Worm (Caenorhabditis elegans) whole organism, late embryonic: ENCODE results near the gene kynu-1.

Source experiments
- C08G9.2 ChIP-seq: sonication (generic microtip); optimal IDR thresholded peaks from 2 replicates; lab custom pipeline; 2016; ENCODE audit warnings: mild to moderate bottlenecking, missing genetic modification characterization, moderate library complexity, missing compliant biosample characterization
- ahr-1 ChIP-seq: sonication (generic microtip); optimal IDR thresholded peaks from 2 replicates; lab custom pipeline; 2016; ENCODE audit warnings: missing genetic modification characterization, missing compliant biosample characterization
- ceh-14 ChIP-seq: sonication (generic microtip); optimal IDR thresholded peaks from 2 replicates; lab custom pipeline; 2016; ENCODE audit warnings: missing genotype, missing genetic modification characterization, missing compliant biosample characterization
- ceh-18 ChIP-seq: sonication (generic microtip); optimal IDR thresholded peaks from 2 replicates; lab custom pipeline; 2016; ENCODE audit warnings: missing genetic modification characterization, missing compliant biosample characterization
- ceh-22 ChIP-seq: sonication (generic microtip); optimal IDR thresholded peaks from 2 replicates; lab custom pipeline; 2017; ENCODE audit warnings: missing biosample characterization, missing genetic modification characterization
- ceh-24 ChIP-seq: sonication (generic microtip); optimal IDR thresholded peaks from 2 replicates; lab custom pipeline; 2016; ENCODE audit warnings: mild to moderate bottlenecking, missing genetic modification characterization, missing compliant biosample characterization
- ceh-30 ChIP-seq: fragments of 150-350 bp; optimal IDR thresholded peaks from 2 replicates; lab custom pipeline; 2014; ENCODE audit warnings: missing biosample characterization, missing genetic modification characterization
- ceh-31 ChIP-seq: sonication (generic microtip); optimal IDR thresholded peaks from 2 replicates; lab custom pipeline; 2016; ENCODE audit warnings: missing genetic modification characterization, missing compliant biosample characterization
- ceh-45 ChIP-seq: fragments of 200-800 bp; sonication (Bioruptor generic); IDR thresholded peaks from 2 replicates; pipeline ENCODE4 v1.3.6; 2022; ENCODE audit warnings: missing genetic modification reagents, missing genetic modification characterization, missing compliant biosample characterization
- ceh-6 ChIP-seq: fragments of 200-800 bp; sonication (Bioruptor generic); optimal IDR thresholded peaks from 2 replicates; lab custom pipeline; 2018; ENCODE audit warnings: mild to moderate bottlenecking, missing genetic modification characterization, missing compliant biosample characterization
- ceh-9 ChIP-seq: sonication (generic microtip); optimal IDR thresholded peaks from 2 replicates; lab custom pipeline; 2016; ENCODE audit warnings: mild to moderate bottlenecking, missing genetic modification characterization, inconsistent platforms, missing compliant biosample characterization
- dmd-4 ChIP-seq: sonication (generic microtip); optimal IDR thresholded peaks from 2 replicates; lab custom pipeline; 2016; ENCODE audit warnings: borderline replicate concordance, missing genetic modification characterization, missing compliant biosample characterization
- dve-1 ChIP-seq: sonication (generic microtip); optimal IDR thresholded peaks from 2 replicates; lab custom pipeline; 2017; ENCODE audit warnings: antibody characterized with exemption, mild to moderate bottlenecking, missing genetic modification characterization, missing compliant biosample characterization
- elt-2 ChIP-seq: sonication (generic microtip); optimal IDR thresholded peaks from 2 replicates; lab custom pipeline; 2016; ENCODE audit warnings: missing genetic modification reagents, missing genetic modification characterization, missing compliant biosample characterization
- elt-4 ChIP-seq: sonication (generic microtip); optimal IDR thresholded peaks from 2 replicates; lab custom pipeline; 2016; ENCODE audit warnings: missing genetic modification characterization, missing compliant biosample characterization
- ets-4 ChIP-seq: sonication (generic microtip); optimal IDR thresholded peaks from 2 replicates; lab custom pipeline; 2016; ENCODE audit warnings: missing genetic modification characterization, missing compliant biosample characterization
- eyg-1 ChIP-seq: sonication (generic microtip); optimal IDR thresholded peaks from 2 replicates; lab custom pipeline; 2016; ENCODE audit warnings: missing genotype, missing genetic modification characterization, missing compliant biosample characterization
- fkh-6 ChIP-seq: sonication (generic microtip); optimal IDR thresholded peaks from 2 replicates; lab custom pipeline; 2016; ENCODE audit warnings: missing genetic modification characterization, missing compliant biosample characterization
- hlh-15 ChIP-seq: sonication (generic microtip); optimal IDR thresholded peaks from 2 replicates; lab custom pipeline; 2016; ENCODE audit warnings: missing genetic modification characterization, missing compliant biosample characterization
- hlh-6 ChIP-seq: sonication (generic microtip); optimal IDR thresholded peaks from 2 replicates; lab custom pipeline; 2016; ENCODE audit warnings: missing genotype, missing genetic modification characterization, missing compliant biosample characterization
- madf-2 ChIP-seq: sonication (generic microtip); optimal IDR thresholded peaks from 2 replicates; lab custom pipeline; 2017; ENCODE audit warnings: missing genetic modification characterization, missing compliant biosample characterization
- nfya-1 ChIP-seq: sonication (generic microtip); optimal IDR thresholded peaks from 2 replicates; lab custom pipeline; 2017; ENCODE audit warnings: missing genetic modification characterization, mild to moderate bottlenecking, missing compliant biosample characterization, antibody characterized with exemption, moderate library complexity
- nhr-11 ChIP-seq: fragments of 150-350 bp; optimal IDR thresholded peaks from 2 replicates; lab custom pipeline; 2014; ENCODE audit warnings: missing biosample characterization, missing genetic modification characterization
- pat-9 ChIP-seq: fragments of 200-800 bp; sonication (Bioruptor generic); optimal IDR thresholded peaks from 2 replicates; lab custom pipeline; 2018; ENCODE audit warnings: mild to moderate bottlenecking, missing genetic modification characterization, moderate library complexity, missing compliant biosample characterization
- pqm-1 ChIP-seq: sonication (generic microtip); optimal IDR thresholded peaks from 2 replicates; lab custom pipeline; 2016; ENCODE audit warnings: missing genetic modification characterization, missing compliant biosample characterization
- pros-1 ChIP-seq: fragments of 150-350 bp; optimal IDR thresholded peaks from 2 replicates; lab custom pipeline; 2014; ENCODE audit warnings: missing biosample characterization, missing genetic modification reagents, missing genetic modification characterization
- ref-2 ChIP-seq: sonication (generic microtip); optimal IDR thresholded peaks from 2 replicates; lab custom pipeline; 2016; ENCODE audit warnings: missing genetic modification characterization, missing compliant biosample characterization
- sox-2 ChIP-seq: fragments of 200-800 bp; sonication (Bioruptor generic); IDR thresholded peaks from 2 replicates; pipeline ENCODE4 v1.3.6; 2022; ENCODE audit warnings: missing genetic modification reagents, missing genetic modification characterization, missing compliant biosample characterization
- unc-3 ChIP-seq, 2 experiments: fragments of 200-800 bp in 1 of 2; sonication (Bioruptor generic) in 1 of 2; sonication (generic microtip) in 1 of 2; conservative IDR thresholded peaks in 1 of 2; optimal IDR thresholded peaks in 1 of 2; 2 replicates each; pipeline versions ENCODE4 v1.3.6 to Lab custom; 2016 to 2022; ENCODE audit warnings: missing compliant biosample characterization in 2 of 2, missing genetic modification characterization in 2 of 2, missing genetic modification reagents in 1 of 2
- unc-86 ChIP-seq: sonication (generic microtip); optimal IDR thresholded peaks from 2 replicates; lab custom pipeline; 2016; ENCODE audit warnings: missing genetic modification characterization, missing compliant biosample characterization
- zip-5 ChIP-seq: sonication (generic microtip); optimal IDR thresholded peaks from 2 replicates; lab custom pipeline; 2016; ENCODE audit warnings: missing genetic modification characterization, missing compliant biosample characterization
- ztf-16 ChIP-seq: sonication (generic microtip); optimal IDR thresholded peaks from 2 replicates; lab custom pipeline; 2017; ENCODE audit warnings: missing genetic modification characterization, missing compliant biosample characterization

Gene kynu-1

DNA sequence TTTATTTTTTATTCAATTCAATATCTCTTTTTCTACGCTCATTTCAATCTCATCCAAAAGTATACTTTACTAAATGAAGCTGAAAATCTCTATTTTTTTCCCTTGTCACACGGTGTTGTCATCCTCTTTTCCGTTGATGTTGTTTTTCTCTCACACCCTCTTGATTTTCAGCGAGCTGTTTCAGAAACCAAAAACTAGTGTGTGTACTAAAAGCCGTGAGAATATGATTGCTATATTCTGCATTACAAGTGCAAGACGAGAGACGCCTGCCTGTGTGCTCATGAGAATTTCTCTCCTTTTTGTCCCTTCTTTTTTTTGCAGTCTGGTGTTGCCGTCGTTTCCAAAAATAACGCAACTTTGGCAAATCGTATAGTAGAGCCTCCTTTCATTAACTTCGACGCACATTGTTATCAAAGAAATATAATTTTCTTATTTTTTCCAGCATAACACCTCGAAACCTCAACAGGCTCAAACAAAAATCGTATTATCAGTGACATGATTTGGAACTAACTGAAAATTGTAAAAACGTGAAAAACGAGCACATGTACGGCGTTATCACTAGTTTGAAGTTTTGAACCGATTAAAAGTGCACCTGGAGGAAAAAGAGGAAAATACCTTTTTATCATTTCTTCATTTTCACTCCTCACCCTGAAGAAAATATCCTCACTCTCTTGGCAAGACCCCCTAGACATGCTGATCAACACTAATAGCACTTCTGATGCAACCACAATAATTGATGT, 9.1 kb upstream of the kynu-1 start, which contains the start of gene C15H9.2:
Gene C15H9.2, plus strand, starts transcription at position 441 of the 740 bp plus-strand sequence.
- TF ChIP-seq ets-4 (tag; lab: Kevin White, UChicago) (no peak), ceh-31 (no peak)

ce11 chrX:6115502-6115901, 6.4 kb upstream of the kynu-1 start, which contains the start of gene C15H9.3:
Gene C15H9.3 (plus strand): TSS chrX:6115802.
- TF ChIP-seq ceh-6 (GFP tag; lab: Kevin White, UChicago) (no peak), unc-86 (tag; lab: Kevin White, UChicago) (no peak), elt-4 (tag; lab: Kevin White, UChicago) (no peak), elt-2 (no peak), ceh-24 (tag; lab: Kevin White, UChicago) (no peak), ceh-30 (no peak), nfya-1 (tag; lab: Kevin White, UChicago) (no peak), unc-3 (GFP tag; conservative IDR thresholded peaks at IDR 0.05; lab: Robert Waterston, UW) (no peak), unc-3 (tag; optimal IDR thresholded peaks at IDR 0.05; lab: Kevin White, UChicago) (no peak), ceh-14 (no peak), pat-9 (no peak), ets-4 (tag; lab: Kevin White, UChicago) (no peak), ztf-16 (tag; lab: Kevin White, UChicago) (no peak)

ce11 chrX:6112817-6113216, 3.7 kb upstream of the kynu-1 start, which contains the start of gene prx-3:
Gene prx-3 (minus strand): TSS chrX:6112917.
- TF ChIP-seq elt-2 = peak; percentile 4
- TF ChIP-seq ceh-9 (tag; lab: Kevin White, UChicago) = no peak

- TF ChIP-seq pros-1 (tag; lab: Kevin White, UChicago) (no peak), ceh-31 (no peak), pqm-1 (tag; lab: Kevin White, UChicago) (no peak), ceh-22 (tag; lab: Kevin White, UChicago) (no peak), fkh-6 (no peak), hlh-15 (no peak), pat-9 (no peak), unc-3 (GFP tag; conservative IDR thresholded peaks at IDR 0.05; lab: Robert Waterston, UW) (no peak), unc-3 (tag; optimal IDR thresholded peaks at IDR 0.05; lab: Kevin White, UChicago) (no peak), eyg-1 (tag; lab: Kevin White, UChicago) (no peak), ceh-30 (no peak), ref-2 (no peak), ceh-18 (tag; lab: Kevin White, UChicago) (no peak), sox-2 (GFP tag; lab: Robert Waterston, UW) (no peak), zip-5 (tag; lab: Kevin White, UChicago) (no peak), dmd-4 (no peak), dve-1 (tag; lab: Kevin White, UChicago) (no peak), ceh-45 (GFP tag; lab: Robert Waterston, UW) (no peak)
These were observed 1.2 kb downstream of the kynu-1 start for ce11 chrX:6107962-6108361.

DNA sequence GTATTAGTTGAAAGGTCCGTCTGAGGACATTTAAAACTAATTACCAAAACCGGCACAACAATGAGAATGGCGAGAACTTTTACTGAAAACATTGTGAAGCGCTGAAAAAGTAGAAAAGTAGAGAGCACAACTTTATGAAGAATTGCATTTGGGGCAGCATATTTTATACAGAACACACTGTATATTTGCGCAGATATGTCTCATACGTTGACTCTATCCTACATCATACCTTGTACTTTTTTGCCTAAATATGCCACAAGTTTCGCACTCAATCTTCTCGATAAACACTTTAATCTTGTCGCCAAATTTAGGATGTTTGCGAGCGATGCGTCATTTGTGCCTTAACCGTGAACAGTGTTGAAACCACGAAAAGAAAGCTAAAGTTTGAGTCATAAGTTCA, 5.8 kb downstream of the kynu-1 start, which contains the start of gene C15H9.11:
Gene C15H9.11, minus strand, starts transcription at position 101 of the 400 bp plus-strand sequence.
- TF ChIP-seq ceh-18 (tag; lab: Kevin White, UChicago) = no peak
- no peak for TF ChIP-seq nhr-11 (tag; lab: Kevin White, UChicago)
- TF ChIP-seq ahr-1 (tag; lab: Kevin White, UChicago) = no peak
- no peak for TF ChIP-seq C08G9.2 (tag; lab: Kevin White, UChicago)
- TF ChIP-seq pros-1 (tag; lab: Kevin White, UChicago) = no peak
- no peak for TF ChIP-seq madf-2 (tag; lab: Kevin White, UChicago)
- no peak for TF ChIP-seq hlh-6 (tag; lab: Kevin White, UChicago)
